Fruit fly (Drosophila melanogaster) S2 (cell line): ENCODE measurements around the gene CG14736.

Experiments used
- CG8478 ChIP-seq: fragments of >200 bp; optimal IDR thresholded peaks from 2 replicates; lab custom pipeline; 2018
- CTCF ChIP-seq, 2 experiments: fragments of >200 bp; optimal IDR thresholded peaks; 2 replicates each; lab custom pipeline; 2018

- no peak for TF ChIP-seq CG8478 (lab: Kevin White, UChicago)
- no peak for TF ChIP-seq CTCF (optimal IDR thresholded peaks at IDR 0.05; lab: Kevin White, UChicago)
Observed at dm6 chr3R:12031657-12032056, 8.7 kb upstream of the CG14736 start, which contains the start of the genes CG31358, CG42504 and CG42505.
